Fruit fly (Drosophila melanogaster): ENCODE data around the gene fred.

Gene fred

dm6 chr2L:3893331-3893730, 98.2 kb downstream of the fred start:
- TF ChIP-seq pan (optimal IDR thresholded peaks at IDR 0.05) (no peak), EcR (GFP tag; optimal IDR thresholded peaks at IDR 0.05) (no peak), CG8478 (optimal IDR thresholded peaks at IDR 0.05) (no peak), psq (optimal IDR thresholded peaks at IDR 0.05) (no peak), usp (GFP tag; optimal IDR thresholded peaks at IDR 0.05) (no peak), Dll (optimal IDR thresholded peaks at IDR 0.05) (no peak)

DNA sequence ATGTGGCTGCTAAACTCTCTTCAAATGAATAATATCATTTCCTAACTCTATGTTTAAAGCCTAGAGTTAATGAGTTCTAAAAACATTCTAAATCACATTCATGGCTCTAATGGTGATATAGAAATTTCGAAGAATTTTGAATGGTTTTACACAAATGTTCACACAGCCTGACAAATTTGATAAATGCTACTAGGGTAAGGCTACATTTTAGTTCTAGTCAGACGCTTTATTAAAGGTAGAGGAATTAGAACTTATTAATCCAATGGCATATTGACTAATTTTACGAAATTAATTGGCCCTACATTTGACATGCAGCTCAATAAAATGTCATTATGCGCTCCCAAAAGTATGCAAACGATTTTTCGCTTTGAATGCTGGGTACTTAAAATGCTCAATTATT, 101.6 kb downstream of the fred start:
- TF ChIP-seq CG8478 (optimal IDR thresholded peaks at IDR 0.05) (no peak), pan (optimal IDR thresholded peaks at IDR 0.05) (no peak), EcR (GFP tag; optimal IDR thresholded peaks at IDR 0.05) (no peak), psq (optimal IDR thresholded peaks at IDR 0.05) (no peak), usp (GFP tag; optimal IDR thresholded peaks at IDR 0.05) (no peak), Dll (optimal IDR thresholded peaks at IDR 0.05) (no peak)

DNA sequence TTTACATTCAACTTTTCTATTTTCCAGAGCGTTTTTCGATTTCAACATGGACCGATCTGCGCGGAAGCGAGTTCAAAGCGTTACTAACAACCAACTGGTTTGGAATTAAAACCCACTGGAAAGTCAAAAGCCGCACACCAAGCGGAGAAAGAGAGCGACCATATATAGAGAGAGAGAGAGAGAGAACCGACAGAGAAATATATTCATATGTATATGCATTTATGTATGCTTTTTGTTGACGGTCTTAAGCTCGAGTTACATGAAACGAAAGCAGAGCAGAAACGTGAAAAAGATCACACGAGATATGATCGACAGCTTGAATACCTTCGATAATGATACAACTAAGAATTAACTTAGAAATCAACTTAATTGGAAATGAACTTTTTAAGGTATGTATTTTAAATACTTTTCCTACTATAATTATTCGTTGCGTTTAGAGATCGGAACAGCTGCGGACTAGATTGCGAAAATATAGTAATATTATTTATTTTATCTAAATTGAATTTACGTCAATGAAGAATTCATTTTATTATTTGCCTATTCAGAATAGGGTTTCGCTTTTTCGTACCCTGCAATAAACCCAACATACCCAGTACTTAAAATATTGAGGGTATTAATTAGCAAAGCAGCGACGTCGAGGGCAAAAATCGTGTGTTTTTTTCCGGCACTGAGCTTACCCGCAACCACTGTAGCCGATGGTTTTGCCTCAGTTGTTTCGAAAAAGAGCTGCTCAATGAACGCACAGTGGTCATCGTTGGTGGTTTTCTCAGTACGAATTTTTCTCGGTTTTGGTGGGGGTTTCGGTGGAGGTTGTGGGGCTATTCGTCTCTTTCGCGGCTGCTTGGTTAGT, 102.5 kb downstream of the fred start:
- TF ChIP-seq usp (GFP tag; optimal IDR thresholded peaks at IDR 0.05): no peak
- TF ChIP-seq Dll (optimal IDR thresholded peaks at IDR 0.05): peak; percentile 36
- TF ChIP-seq pan (optimal IDR thresholded peaks at IDR 0.05): peak; percentile 93
- no peak for TF ChIP-seq CG8478 (optimal IDR thresholded peaks at IDR 0.05)
- peak in 1 of 2 experiments; percentile 31 for TF ChIP-seq EcR (GFP tag; optimal IDR thresholded peaks at IDR 0.05)
- no peak for TF ChIP-seq psq (optimal IDR thresholded peaks at IDR 0.05)

DNA sequence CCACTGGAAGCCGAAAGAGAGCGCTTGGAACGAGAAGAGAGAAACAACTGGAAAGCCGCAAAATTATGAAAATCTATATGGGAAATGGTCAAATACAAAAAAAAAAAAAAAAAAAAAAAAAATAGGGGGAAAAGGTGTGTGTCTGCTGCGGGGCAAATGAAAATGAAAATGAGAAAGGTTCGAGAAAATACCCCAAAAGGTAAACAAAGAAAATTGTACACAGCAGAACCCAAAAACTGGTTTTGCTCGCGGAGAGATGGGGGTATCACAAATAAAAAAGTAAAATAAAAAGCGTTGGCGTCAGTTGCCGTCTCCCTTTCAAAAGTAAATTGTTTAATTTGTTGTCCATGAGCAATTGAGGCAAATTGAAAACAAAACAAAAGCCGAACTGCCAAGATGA, 103.3 kb downstream of the fred start:
- no peak for TF ChIP-seq CG8478 (optimal IDR thresholded peaks at IDR 0.05)
- no peak for TF ChIP-seq usp (GFP tag; optimal IDR thresholded peaks at IDR 0.05)
- no peak for TF ChIP-seq psq (optimal IDR thresholded peaks at IDR 0.05)
- TF ChIP-seq pan (optimal IDR thresholded peaks at IDR 0.05): no peak
- TF ChIP-seq Dll (optimal IDR thresholded peaks at IDR 0.05): no peak
- TF ChIP-seq EcR (GFP tag; optimal IDR thresholded peaks at IDR 0.05): no peak

DNA sequence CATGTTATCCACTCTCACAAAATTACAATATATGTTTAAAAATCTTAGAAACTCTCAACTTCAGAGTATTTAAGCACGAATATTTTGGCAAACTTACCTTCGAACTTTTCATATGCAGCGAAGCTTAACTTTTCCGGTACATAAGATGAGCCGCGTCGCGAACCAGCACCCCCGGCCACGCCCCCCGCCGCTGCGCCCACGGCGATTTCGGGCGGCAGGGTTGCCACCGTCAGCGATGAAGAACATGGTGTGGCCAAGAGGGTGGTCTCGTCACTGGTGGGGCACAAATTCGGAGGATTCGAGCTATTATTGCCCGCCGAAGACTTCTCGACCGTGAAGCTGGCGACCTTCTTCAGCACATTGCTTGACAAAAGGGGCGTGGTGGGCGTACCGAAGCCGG, 107.6 kb downstream of the fred start:
- TF ChIP-seq Dll (optimal IDR thresholded peaks at IDR 0.05): no peak
- no peak for TF ChIP-seq psq (optimal IDR thresholded peaks at IDR 0.05)
- no peak for TF ChIP-seq pan (optimal IDR thresholded peaks at IDR 0.05)

DNA sequence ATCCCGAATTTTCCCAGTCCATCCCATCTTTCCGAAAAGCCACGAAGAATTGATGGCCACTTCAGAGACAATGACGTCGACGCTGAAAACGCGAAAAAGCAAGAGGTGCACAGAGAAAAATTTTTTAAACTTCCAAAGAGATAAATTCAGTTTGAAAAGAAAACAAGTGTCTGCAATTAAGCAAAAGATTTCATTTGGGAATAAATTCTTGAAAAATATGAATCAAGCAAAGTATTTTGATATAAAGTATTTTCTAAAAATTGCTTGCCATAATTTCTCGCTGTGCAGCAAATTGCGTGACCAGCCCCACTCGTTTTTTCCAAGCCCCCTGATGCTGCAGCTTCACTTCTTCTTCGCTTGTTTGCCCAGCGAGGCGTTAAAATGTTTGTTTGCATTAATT, 109.3 kb downstream of the fred start:
- TF ChIP-seq pan (optimal IDR thresholded peaks at IDR 0.05): no peak
- no peak for TF ChIP-seq Dll (optimal IDR thresholded peaks at IDR 0.05)
- no peak for TF ChIP-seq psq (optimal IDR thresholded peaks at IDR 0.05)
- TF ChIP-seq usp (GFP tag; optimal IDR thresholded peaks at IDR 0.05): no peak
- no peak for TF ChIP-seq CG8478 (optimal IDR thresholded peaks at IDR 0.05)
- TF ChIP-seq EcR (GFP tag; optimal IDR thresholded peaks at IDR 0.05): no peak

DNA sequence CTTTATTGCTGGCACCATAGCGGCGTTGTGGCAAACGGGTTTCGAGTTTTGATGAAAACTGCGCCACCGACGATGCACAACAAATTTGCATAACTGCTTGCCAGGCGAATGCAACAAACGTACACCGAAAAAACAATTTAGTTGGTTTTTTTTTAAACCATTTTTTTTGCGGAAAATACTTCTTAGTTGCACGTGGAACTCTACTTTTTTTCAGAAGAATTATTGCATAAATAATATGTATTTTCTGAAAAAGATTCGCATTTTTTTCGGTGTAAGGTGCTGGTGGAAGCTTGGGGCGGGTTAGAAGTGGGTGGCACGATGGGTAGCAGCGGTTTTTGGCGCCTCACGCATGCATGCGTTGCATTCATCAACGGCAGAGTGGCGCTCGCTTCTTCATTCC, 110.3 kb downstream of the fred start:
- no peak for TF ChIP-seq CG8478 (optimal IDR thresholded peaks at IDR 0.05)
- TF ChIP-seq pan (optimal IDR thresholded peaks at IDR 0.05): no peak
- TF ChIP-seq EcR (GFP tag; optimal IDR thresholded peaks at IDR 0.05): no peak
- no peak for TF ChIP-seq psq (optimal IDR thresholded peaks at IDR 0.05)
- TF ChIP-seq Dll (optimal IDR thresholded peaks at IDR 0.05): no peak
- TF ChIP-seq usp (GFP tag; optimal IDR thresholded peaks at IDR 0.05): no peak

DNA sequence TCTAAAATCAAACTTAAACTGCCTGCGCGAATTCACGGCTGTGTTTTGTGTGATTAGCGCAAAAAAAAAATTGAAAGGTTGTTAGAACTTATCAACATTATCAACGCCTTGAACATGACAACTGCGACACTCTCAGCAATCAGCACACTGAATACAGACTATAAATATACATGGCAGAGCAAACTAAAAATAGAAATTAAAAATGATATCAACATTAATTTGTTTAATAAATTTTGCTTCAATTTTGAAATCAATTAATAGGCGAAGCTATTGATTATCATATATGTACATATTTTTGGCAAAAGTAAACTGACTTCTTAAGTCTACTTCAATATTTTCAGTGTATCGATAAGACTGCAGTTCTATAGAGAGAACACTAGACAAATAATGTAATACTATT, 111.5 kb downstream of the fred start:
- TF ChIP-seq CG8478 (optimal IDR thresholded peaks at IDR 0.05) (no peak), EcR (GFP tag; optimal IDR thresholded peaks at IDR 0.05) (no peak), pan (optimal IDR thresholded peaks at IDR 0.05) (no peak), Dll (optimal IDR thresholded peaks at IDR 0.05) (no peak), psq (optimal IDR thresholded peaks at IDR 0.05) (no peak), usp (GFP tag; optimal IDR thresholded peaks at IDR 0.05) (no peak)

dm6 chr2L:3877011-3877410, 114.5 kb downstream of the fred start:
- TF ChIP-seq usp (GFP tag; optimal IDR thresholded peaks at IDR 0.05) (no peak), EcR (GFP tag; optimal IDR thresholded peaks at IDR 0.05) (no peak), pan (optimal IDR thresholded peaks at IDR 0.05) (no peak), Dll (optimal IDR thresholded peaks at IDR 0.05) (no peak)

- TF ChIP-seq EcR (GFP tag; optimal IDR thresholded peaks at IDR 0.05): no peak
- no peak for TF ChIP-seq CG8478 (optimal IDR thresholded peaks at IDR 0.05)
- TF ChIP-seq usp (GFP tag; optimal IDR thresholded peaks at IDR 0.05): no peak
- TF ChIP-seq pan (optimal IDR thresholded peaks at IDR 0.05): no peak
- no peak for TF ChIP-seq psq (optimal IDR thresholded peaks at IDR 0.05)
- no peak for TF ChIP-seq Dll (optimal IDR thresholded peaks at IDR 0.05)
Measured at dm6 chr2L:3872283-3872682, 119.2 kb downstream of the fred start, which contains the start of gene CG31957. Gene CG31957, minus strand, starts transcription at chr2L:3872458.

DNA sequence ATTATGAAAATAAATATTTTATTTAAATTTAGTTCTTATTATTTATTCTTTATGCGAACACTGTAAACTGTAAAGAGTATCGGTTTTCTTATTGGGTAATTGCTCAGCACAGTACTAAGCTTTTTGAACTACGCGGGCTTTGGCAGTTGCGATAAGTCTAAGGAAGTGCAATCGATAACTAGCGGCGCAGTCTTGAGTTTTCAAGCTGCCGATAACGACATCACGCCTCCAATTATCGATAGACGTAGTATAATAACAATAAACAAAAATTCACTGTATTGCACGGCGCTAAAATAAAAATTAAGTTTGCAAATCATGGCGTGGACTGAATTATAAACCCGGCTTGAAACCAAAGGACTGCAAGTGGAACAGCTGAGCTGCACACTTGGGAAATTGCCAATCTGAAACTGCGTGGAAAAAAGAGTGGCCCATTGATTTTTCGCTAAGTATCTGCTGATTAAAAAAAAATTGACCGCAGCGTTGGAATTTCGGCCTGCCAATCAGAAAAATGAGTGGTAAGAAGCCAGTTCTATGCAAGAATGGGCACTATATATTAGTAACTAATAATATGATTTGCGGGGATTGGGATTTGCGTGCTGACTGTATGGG, 123.9 kb downstream of the fred start, which contains the start of gene Cep97:
Cep97 (plus strand) TSS at position 224 of the 609 bp plus-strand sequence.
- no peak for TF ChIP-seq psq (optimal IDR thresholded peaks at IDR 0.05)
- no peak for TF ChIP-seq Dll (optimal IDR thresholded peaks at IDR 0.05)
- no peak for TF ChIP-seq CG8478 (optimal IDR thresholded peaks at IDR 0.05)
- no peak for TF ChIP-seq pan (optimal IDR thresholded peaks at IDR 0.05)
- TF ChIP-seq usp (GFP tag; optimal IDR thresholded peaks at IDR 0.05): no peak
- TF ChIP-seq EcR (GFP tag; optimal IDR thresholded peaks at IDR 0.05): no peak

- TF ChIP-seq psq (optimal IDR thresholded peaks at IDR 0.05): no peak
Measured at dm6 chr2L:3862437-3863041, 129.0 kb downstream of the fred start, which contains the start of gene TTLL4B. Gene TTLL4B, plus strand, starts transcription at chr2L:3862668.
